Worm (Caenorhabditis elegans) whole organism, L4 larva: Measurements from ENCODE around the gene set-16.

Source experiments
- ZK546.5 ChIP-seq, 2 experiments: sonication (generic microtip); optimal IDR thresholded peaks; 2 replicates each; lab custom pipeline; 2017; ENCODE audit warnings: missing biosample characterization in 2 of 2, missing genetic modification characterization in 2 of 2
- ceh-62 ChIP-seq: sonication (generic microtip); optimal IDR thresholded peaks from 2 replicates; lab custom pipeline; 2017; ENCODE audit warnings: missing biosample characterization, missing genetic modification characterization
- dmd-8 ChIP-seq: fragments of 200-800 bp; sonication (Bioruptor generic); IDR thresholded peaks from 2 replicates; pipeline ENCODE4 v1.3.6; 2022; ENCODE audit warnings: missing genetic modification characterization, missing compliant biosample characterization
- dve-1 ChIP-seq: sonication (generic microtip); optimal IDR thresholded peaks from 2 replicates; lab custom pipeline; 2017; ENCODE audit warnings: antibody characterized with exemption, mild to moderate bottlenecking, missing genetic modification characterization, missing compliant biosample characterization; ENCODE audit not compliant: insufficient read depth
- lin-15B ChIP-seq: fragments of 150-350 bp; sonication (generic microtip); optimal IDR thresholded peaks from 3 replicates; lab custom pipeline; 2014; ENCODE audit warnings: missing biosample characterization, missing genetic modification characterization
- lin-39 ChIP-seq: fragments of 150-350 bp; optimal IDR thresholded peaks from 2 replicates; lab custom pipeline; 2014; ENCODE audit warnings: missing biosample characterization, missing genetic modification reagents, missing genetic modification characterization
- nhr-237 ChIP-seq: sonication (generic microtip); optimal IDR thresholded peaks from 2 replicates; lab custom pipeline; 2017; ENCODE audit warnings: missing biosample characterization, missing genetic modification characterization
- nhr-25 ChIP-seq: sonication (generic microtip); optimal IDR thresholded peaks from 2 replicates; lab custom pipeline; 2017; ENCODE audit warnings: missing genetic modification characterization, mild to moderate bottlenecking, missing compliant biosample characterization, antibody characterized with exemption, moderate library complexity, borderline replicate concordance; ENCODE audit not compliant: insufficient read depth
- nhr-77 ChIP-seq: fragments of 150-350 bp; optimal IDR thresholded peaks from 2 replicates; lab custom pipeline; 2014; ENCODE audit warnings: missing biosample characterization, missing genetic modification characterization
- snpc-4 ChIP-seq: fragments of 150-350 bp; optimal IDR thresholded peaks from 2 replicates; lab custom pipeline; 2014; ENCODE audit warnings: missing biosample characterization, missing genetic modification characterization
- zfp-3 ChIP-seq: fragments of 200-800 bp; sonication (Bioruptor generic); conservative IDR thresholded peaks from 2 replicates; pipeline ENCODE4 v1.3.6; 2022; ENCODE audit warnings: missing genetic modification reagents, missing genetic modification characterization, missing compliant biosample characterization
- zip-2 ChIP-seq: fragments of 150-350 bp; optimal IDR thresholded peaks from 2 replicates; lab custom pipeline; 2014; ENCODE audit warnings: missing biosample characterization, missing genetic modification characterization

DNA sequence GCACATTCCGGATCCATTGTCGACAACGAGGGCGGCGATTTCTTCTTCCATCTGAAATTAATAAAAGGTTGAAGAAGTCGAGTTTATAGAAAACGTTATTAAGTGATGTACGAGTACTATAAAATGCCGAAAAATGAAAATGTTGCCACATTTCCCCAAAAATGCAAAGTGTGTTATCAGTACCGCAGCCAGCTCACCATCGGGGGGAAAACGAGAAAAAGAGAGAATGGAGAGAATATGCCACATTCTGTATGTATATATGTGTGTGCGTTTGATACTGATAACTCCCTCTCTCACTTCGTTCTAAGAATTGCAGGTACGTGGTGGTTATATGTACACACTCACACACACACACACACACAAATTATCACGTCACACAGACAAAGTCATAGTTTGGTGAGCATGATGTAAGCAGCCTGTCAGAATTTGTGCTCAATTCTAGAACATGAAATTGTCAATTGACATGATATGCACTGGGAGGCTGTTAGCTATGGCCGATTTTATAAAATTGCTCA is 37.6 kb upstream of the set-16 start, which contains the start of gene act-5:
- TF ChIP-seq lin-39 (tag; lab: Kevin White, UChicago) (no peak), zip-2 (tag; lab: Kevin White, UChicago) (no peak), ceh-62 (no peak), ZK546.5 (tag; optimal IDR thresholded peaks at IDR 0.05; lab: Kevin White, UChicago) (no peak), nhr-25 (no peak), nhr-237 (tag; lab: Kevin White, UChicago) (no peak), snpc-4 (tag; lab: Kevin White, UChicago) (no peak), nhr-77 (peak; percentile 77), lin-15B (tag; lab: Kevin White, UChicago) (no peak), zfp-3 (GFP tag; lab: Robert Waterston, UW) (no peak), dmd-8 (no peak), dve-1 (tag; lab: Kevin White, UChicago) (peak; percentile 79)
